Worm (Caenorhabditis elegans) whole organism, L4 larva: ENCODE measurements around the gene C17H11.1.

Experiments used
- D1046.2 ChIP-seq: fragments of 200-800 bp; sonication (Bioruptor generic); IDR thresholded peaks from 2 replicates; pipeline ENCODE4 v1.3.6; 2022; ENCODE audit warnings: missing genetic modification characterization, missing compliant biosample characterization
- ama-1 ChIP-seq: fragments of 150-350 bp; optimal IDR thresholded peaks from 2 replicates; lab custom pipeline; 2014; ENCODE audit warnings: inconsistent platforms, mixed read lengths
- ceh-44 ChIP-seq: fragments of 200-800 bp; sonication (Bioruptor generic); IDR thresholded peaks from 2 replicates; pipeline ENCODE4 v1.3.6; 2022; ENCODE audit warnings: missing genetic modification reagents, missing genetic modification characterization, missing compliant biosample characterization
- fkh-10 ChIP-seq: fragments of 150-350 bp; optimal IDR thresholded peaks from 2 replicates; lab custom pipeline; 2014; ENCODE audit warnings: missing biosample characterization, missing genetic modification reagents, missing genetic modification characterization
- hmg-1.1 ChIP-seq: fragments of 200-800 bp; sonication (Bioruptor generic); IDR thresholded peaks from 2 replicates; pipeline ENCODE4 v1.3.6; 2022; ENCODE audit warnings: missing genetic modification reagents, missing genetic modification characterization, missing compliant biosample characterization
- lim-7 ChIP-seq: fragments of 200-800 bp; sonication (Bioruptor generic); IDR thresholded peaks from 2 replicates; pipeline ENCODE4 v1.3.6; 2022; ENCODE audit warnings: missing genetic modification characterization, missing compliant biosample characterization
- lin-15B ChIP-seq: fragments of 150-350 bp; sonication (generic microtip); optimal IDR thresholded peaks from 3 replicates; lab custom pipeline; 2014; ENCODE audit warnings: missing biosample characterization, missing genetic modification characterization
- nhr-77 ChIP-seq: fragments of 150-350 bp; optimal IDR thresholded peaks from 2 replicates; lab custom pipeline; 2014; ENCODE audit warnings: missing biosample characterization, missing genetic modification characterization
- rbr-2 ChIP-seq: sonication (generic microtip); optimal IDR thresholded peaks from 2 replicates; lab custom pipeline; 2016; ENCODE audit warnings: missing genotype, missing genetic modification characterization, missing compliant biosample characterization
- zip-2 ChIP-seq: fragments of 150-350 bp; optimal IDR thresholded peaks from 2 replicates; lab custom pipeline; 2014; ENCODE audit warnings: missing biosample characterization, missing genetic modification characterization
- ztf-11 ChIP-seq: fragments of 150-350 bp; optimal IDR thresholded peaks from 2 replicates; lab custom pipeline; 2014; ENCODE audit warnings: missing biosample characterization, missing genetic modification characterization

DNA sequence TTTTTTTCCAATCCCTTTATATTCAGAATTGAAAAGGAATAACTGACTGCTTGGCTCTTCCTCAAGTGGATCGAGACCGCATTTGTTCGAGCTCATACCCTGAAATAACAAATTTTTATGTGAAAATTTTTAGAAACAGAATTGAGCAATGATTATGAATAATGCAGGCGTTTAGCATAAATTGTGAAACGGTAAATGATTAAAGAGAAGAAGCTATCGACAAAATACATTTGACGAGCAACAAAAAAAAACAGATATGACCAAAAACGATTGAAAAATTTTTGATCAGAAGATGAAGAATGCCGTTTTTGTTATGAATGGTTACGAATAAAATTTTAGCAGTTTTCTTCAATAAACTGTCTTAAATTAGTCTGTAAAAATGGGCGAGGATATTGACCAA, 30.0 kb downstream of the C17H11.1 start, which contains the start of gene C17H11.6:
- TF ChIP-seq D1046.2 (GFP tag; lab: Robert Waterston, UW): no peak
- TF ChIP-seq ztf-11 (tag; lab: Kevin White, UChicago): no peak
- TF ChIP-seq lin-15B: no peak
- no peak for TF ChIP-seq ceh-44
- no peak for TF ChIP-seq lim-7 (GFP tag; lab: Robert Waterston, UW)
- no peak for TF ChIP-seq zip-2
- no peak for TF ChIP-seq hmg-1.1 (GFP tag; lab: Robert Waterston, UW)
- no peak for TF ChIP-seq nhr-77 (tag; lab: Kevin White, UChicago)
- no peak for TF ChIP-seq fkh-10 (GFP tag; lab: Kevin White, UChicago)
- TF ChIP-seq ama-1: no peak
- TF ChIP-seq rbr-2 (tag; lab: Kevin White, UChicago): no peak
